Worm (Caenorhabditis elegans) whole organism, L4 larva: Measurements from ENCODE around the gene clec-153.

ENCODE experiments used
- mdl-1 ChIP-seq, 2 experiments: fragments of 150-350 bp in 1 of 2; sonication (generic microtip) in 1 of 2; optimal IDR thresholded peaks; 2 replicates each; lab custom pipeline; 2014 to 2017; ENCODE audit warnings: missing biosample characterization in 2 of 2, missing genetic modification characterization in 2 of 2
- mxl-2 ChIP-seq: fragments of 200-800 bp; sonication (Bioruptor generic); conservative IDR thresholded peaks from 2 replicates; pipeline ENCODE4 v1.3.6; 2022; ENCODE audit warnings: missing genetic modification reagents, missing genetic modification characterization, missing compliant biosample characterization
- zip-11 ChIP-seq: fragments of 200-800 bp; sonication (Bioruptor generic); IDR thresholded peaks from 2 replicates; pipeline ENCODE4 v1.3.6; 2022; ENCODE audit warnings: missing genetic modification characterization, missing compliant biosample characterization

The clec-153 gene

DNA sequence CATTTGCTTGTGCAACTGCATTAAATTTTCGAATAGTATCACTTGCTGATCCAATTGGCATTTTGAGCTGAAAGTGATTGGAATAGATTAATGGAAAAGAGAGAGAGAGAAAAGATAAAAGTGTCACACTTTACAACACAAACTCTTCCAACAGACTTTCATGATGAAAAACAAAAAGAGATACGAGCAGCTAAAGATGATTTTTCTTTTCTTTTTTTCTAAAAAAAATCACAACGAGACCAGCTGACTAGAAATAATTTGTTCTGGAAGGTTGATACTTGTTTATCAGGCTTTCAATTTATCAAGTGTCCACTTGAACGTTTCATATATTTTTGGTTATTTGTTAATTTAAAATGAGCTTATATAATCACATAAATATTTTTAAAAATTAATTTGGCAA is 52.1 kb downstream of the clec-153 start (continued):
- TF ChIP-seq mxl-2 (no peak), zip-11 (GFP tag; lab: Robert Waterston, UW) (no peak), mdl-1 (tag; optimal IDR thresholded peaks at IDR 0.05; lab: Kevin White, UChicago) (no peak)
